Worm (Caenorhabditis elegans): ENCODE data around the gene sec-22.

ce11 chrX:986463-986862 is 48.9 kb upstream of the sec-22 start:
- TF ChIP-seq npax-4 (tag; optimal IDR thresholded peaks at IDR 0.05) (no peak), ahr-1 (tag; optimal IDR thresholded peaks at IDR 0.05) (no peak), hlh-30 (tag; optimal IDR thresholded peaks at IDR 0.05; ENCODE audit: insufficient read depth) (no peak), odd-2 (tag; optimal IDR thresholded peaks at IDR 0.05) (no peak), pag-3 (tag; optimal IDR thresholded peaks at IDR 0.05; ENCODE audit: borderline replicate concordance) (no peak)
